Worm (Caenorhabditis elegans): ENCODE measurements around the gene C39E9.12.

ce11 chrIV:13093677-13094076 lies at the start of gene C39E9.12, which contains the start of gene prcc-1:
- TF ChIP-seq eor-1 (tag; optimal IDR thresholded peaks at IDR 0.05) (no peak), snpc-4 (tag; optimal IDR thresholded peaks at IDR 0.05) (peak; percentile 50), skn-1 (tag; optimal IDR thresholded peaks at IDR 0.05) (no peak), nhr-12 (tag; optimal IDR thresholded peaks at IDR 0.05) (no peak)
